Fruit fly (Drosophila melanogaster): ENCODE data around the gene Eaf6.
A peak's percentile ranks its signal among the peaks of the same experiment; 100 is the strongest.

The Eaf6 gene

dm6 chr3L:5611732-5612250 is 3.7 kb upstream of the Eaf6 start (continued):
- peak; percentile 69 for TF ChIP-seq CG10366 (GFP tag; IDR thresholded peaks at IDR 0.05)
- no peak for TF ChIP-seq CG8944 (GFP tag; optimal IDR thresholded peaks at IDR 0.05)
- peak; percentile 72 for TF ChIP-seq lilli (GFP tag; optimal IDR thresholded peaks at IDR 0.05)
- TF ChIP-seq Poxn (GFP tag; IDR thresholded peaks at IDR 0.05), result no peak
- TF ChIP-seq ranshi (GFP tag; IDR thresholded peaks at IDR 0.05), result peak; percentile 61; the same call in 1 of the 2 replicates
- peak; percentile 93 for TF ChIP-seq gem (tag; optimal IDR thresholded peaks at IDR 0.05)
- TF ChIP-seq CG13624 (GFP tag; optimal IDR thresholded peaks at IDR 0.05), result no peak
- TF ChIP-seq CG16779 (GFP tag; IDR thresholded peaks at IDR 0.05), result no peak
- no peak for TF ChIP-seq B-H2 (GFP tag; optimal IDR thresholded peaks at IDR 0.05)
- peak; percentile 76 for TF ChIP-seq CG10431 (GFP tag; optimal IDR thresholded peaks at IDR 0.05)
- peak; percentile 33 for TF ChIP-seq CG2116 (GFP tag; optimal IDR thresholded peaks at IDR 0.05)
- no peak for TF ChIP-seq tna (GFP tag; IDR thresholded peaks at IDR 0.05; ENCODE audit: partially characterized antibody)
- peak; percentile 83 for TF ChIP-seq twi (tag; optimal IDR thresholded peaks at IDR 0.05)
- no peak for TF ChIP-seq Elba2 (GFP tag; optimal IDR thresholded peaks at IDR 0.05)
- peak; percentile 62 for TF ChIP-seq sisA (GFP tag; IDR thresholded peaks at IDR 0.05)
- TF ChIP-seq trem (tag; optimal IDR thresholded peaks at IDR 0.05), result peak; percentile 88
- no peak for TF ChIP-seq CG10543 (GFP tag; optimal IDR thresholded peaks at IDR 0.05)
- TF ChIP-seq vnd (GFP tag; IDR thresholded peaks at IDR 0.05; ENCODE audit: partially characterized antibody), result no peak
- peak; percentile 37 for TF ChIP-seq kay (GFP tag; optimal IDR thresholded peaks at IDR 0.05)
- TF ChIP-seq CG1792 (GFP tag; optimal IDR thresholded peaks at IDR 0.05), result no peak
- TF ChIP-seq dan (GFP tag; IDR thresholded peaks at IDR 0.05), result no peak
- TF ChIP-seq ems (GFP tag; optimal IDR thresholded peaks at IDR 0.05), result no peak
- peak; percentile 14 for TF ChIP-seq CG12769 (tag; optimal IDR thresholded peaks at IDR 0.05)
- TF ChIP-seq CG4820 (GFP tag; optimal IDR thresholded peaks at IDR 0.05), result peak; percentile 69
- TF ChIP-seq CG7357 (GFP tag; IDR thresholded peaks at IDR 0.05), result peak; percentile 42; the same call in 1 of the 3 replicates
- TF ChIP-seq Jarid2 (GFP tag; optimal IDR thresholded peaks at IDR 0.05), result peak; percentile 54
- no peak for TF ChIP-seq eyg (GFP tag; optimal IDR thresholded peaks at IDR 0.05)
- TF ChIP-seq CG4730 (GFP tag; IDR thresholded peaks at IDR 0.05), result peak; percentile 54; the same call in 1 of the 2 replicates
- peak; percentile 20 to 91 for TF ChIP-seq Pdp1 (GFP tag; optimal IDR thresholded peaks at IDR 0.05)
- peak; percentile 60 for TF ChIP-seq cwo (GFP tag; optimal IDR thresholded peaks at IDR 0.05)
- no peak for TF ChIP-seq exex (tag; optimal IDR thresholded peaks at IDR 0.05)
- no peak for TF ChIP-seq Dbx (GFP tag; IDR thresholded peaks at IDR 0.05)

- TF ChIP-seq Hmx (GFP tag; optimal IDR thresholded peaks at IDR 0.05) (no peak), rib (GFP tag; IDR thresholded peaks at IDR 0.05) (peak; percentile 36; the same call in 1 of the 2 replicates), Eip74EF (GFP tag; optimal IDR thresholded peaks at IDR 0.05) (peak in 1 of 2 experiments; percentile 84), CG31388 (GFP tag; optimal IDR thresholded peaks at IDR 0.05) (no peak), Deaf1 (tag; optimal IDR thresholded peaks at IDR 0.05) (peak; percentile 33), unpg (GFP tag; optimal IDR thresholded peaks at IDR 0.05) (no peak), oc (tag; optimal IDR thresholded peaks at IDR 0.05) (peak; percentile 13), sd (tag; optimal IDR thresholded peaks at IDR 0.05) (peak; percentile 49), ftz-f1 (GFP tag; optimal IDR thresholded peaks at IDR 0.05) (peak; percentile 8), tin (GFP tag; optimal IDR thresholded peaks at IDR 0.05) (no peak), CG18599 (GFP tag; optimal IDR thresholded peaks at IDR 0.05) (no peak), CG13296 (GFP tag; optimal IDR thresholded peaks at IDR 0.05) (no peak), Trl (optimal IDR thresholded peaks at IDR 0.05) (peak; percentile 5 to 49), Trl (GFP tag; optimal IDR thresholded peaks at IDR 0.05) (no peak), vvl (GFP tag; IDR thresholded peaks at IDR 0.05) (peak; percentile 15; the same call in 1 of the 2 replicates), Blimp-1 (GFP tag; optimal IDR thresholded peaks at IDR 0.05) (peak; percentile 16), bbx (GFP tag; IDR thresholded peaks at IDR 0.05; ENCODE audit: partially characterized antibody) (no peak), CG10654 (GFP tag; optimal IDR thresholded peaks at IDR 0.05) (no peak), dimm (GFP tag; IDR thresholded peaks at IDR 0.05) (no peak), z (GFP tag; IDR thresholded peaks at IDR 0.05) (no peak)
These were observed 2.5 kb upstream of the Eaf6 start for dm6 chr3L:5610582-5610981.
